Worm (Caenorhabditis elegans): ENCODE results near the gene M01F1.4.

DNA sequence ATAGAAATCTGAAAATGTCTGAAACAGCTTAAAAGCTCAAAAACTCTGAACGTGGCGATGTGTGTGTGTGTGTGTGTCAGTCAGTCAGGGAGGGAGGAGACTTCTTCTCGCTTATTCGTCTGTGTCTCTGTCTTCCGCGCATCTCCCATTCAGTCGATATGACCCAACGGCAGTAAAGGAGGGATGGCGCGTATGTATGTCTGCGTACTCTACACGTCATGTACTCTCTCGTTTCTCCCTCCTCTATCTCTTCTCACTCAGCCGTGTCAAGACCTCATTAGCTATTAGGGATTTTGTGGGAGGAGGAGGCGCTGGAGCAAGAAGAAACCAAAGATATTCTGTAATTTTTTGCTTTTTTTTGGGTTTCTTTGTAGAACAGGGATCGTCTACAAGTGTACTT is 22.2 kb upstream of the M01F1.4 start:
- TF ChIP-seq W03F9.2 (tag; optimal IDR thresholded peaks at IDR 0.05) (no peak), him-1 (tag; optimal IDR thresholded peaks at IDR 0.05) (peak; percentile 35), dao-5 (tag; optimal IDR thresholded peaks at IDR 0.05) (no peak)

Measured in whole organism, L4/young adult.